Fruit fly (Drosophila melanogaster) whole organism, embryonic: ENCODE measurements around the gene CG7458.

Experiments
- Asciz ChIP-seq: fragments of 200-800 bp; sonication (Bioruptor generic); optimal IDR thresholded peaks from 2 replicates; lab custom pipeline; 2017; ENCODE audit warnings: missing biosample characterization, mild to moderate bottlenecking, missing genetic modification characterization, missing genetic modification reagents
- CG10979 ChIP-seq: fragments of 200-800 bp; sonication (Bioruptor generic); optimal IDR thresholded peaks from 2 replicates; lab custom pipeline; 2018; ENCODE audit warnings: missing biosample characterization, mild to moderate bottlenecking, missing genetic modification characterization, moderate library complexity
- CG11504 ChIP-seq: fragments of 200-800 bp; sonication (Bioruptor generic); optimal IDR thresholded peaks from 3 replicates; lab custom pipeline; 2019; ENCODE audit warnings: missing biosample characterization, mild to moderate bottlenecking, missing genetic modification characterization, moderate library complexity
- CG12155 ChIP-seq: fragments of 200-800 bp; sonication (Bioruptor generic); optimal IDR thresholded peaks from 3 replicates; lab custom pipeline; 2016; ENCODE audit warnings: missing biosample characterization, missing genetic modification characterization
- CG12219 ChIP-seq: fragments of 200-800 bp; sonication (Bioruptor generic); optimal IDR thresholded peaks from 3 replicates; lab custom pipeline; 2018; ENCODE audit warnings: missing biosample characterization, mild to moderate bottlenecking, missing genetic modification characterization
- CG13424 ChIP-seq: fragments of 200-800 bp; sonication (Bioruptor generic); optimal IDR thresholded peaks from 2 replicates; lab custom pipeline; 2019; ENCODE audit warnings: missing biosample characterization, mild to moderate bottlenecking, missing genetic modification characterization, moderate library complexity
- CG14014 ChIP-seq: fragments of 200-800 bp; sonication (Bioruptor generic); IDR thresholded peaks from 2 replicates; pipeline ENCODE4 v1.3.6; 2022; ENCODE audit warnings: missing biosample characterization, missing genetic modification characterization
- CG1602 ChIP-seq: fragments of 200-800 bp; sonication (Bioruptor generic); optimal IDR thresholded peaks from 3 replicates; lab custom pipeline; 2016; ENCODE audit warnings: missing biosample characterization, missing genetic modification characterization
- CG16779 ChIP-seq: fragments of 200-800 bp; sonication (Bioruptor generic); IDR thresholded peaks from 2 replicates; pipeline ENCODE4 v1.3.6; 2022; ENCODE audit warnings: missing biosample characterization, missing genetic modification characterization
- CG2129 ChIP-seq: fragments of 200-800 bp; sonication (Bioruptor generic); IDR thresholded peaks from 2 replicates; pipeline ENCODE4 v1.3.6; 2022; ENCODE audit warnings: missing biosample characterization, missing genetic modification characterization; ENCODE audit not compliant: partially characterized antibody
- CG2199 ChIP-seq: fragments of 200-800 bp; sonication (Bioruptor generic); IDR thresholded peaks from 3 replicates; pipeline ENCODE4 v1.3.6; 2022; ENCODE audit warnings: missing biosample characterization, missing genetic modification characterization
- CG31388 ChIP-seq: fragments of 200-800 bp; sonication (Bioruptor generic); optimal IDR thresholded peaks from 2 replicates; lab custom pipeline; 2016; ENCODE audit warnings: missing biosample characterization, missing genetic modification characterization
- CG33557 ChIP-seq: fragments of 200-800 bp; sonication (Bioruptor generic); optimal IDR thresholded peaks from 2 replicates; lab custom pipeline; 2019; ENCODE audit warnings: missing biosample characterization, mild to moderate bottlenecking, missing genetic modification characterization, moderate library complexity
- CG4730 ChIP-seq: fragments of 200-800 bp; sonication (Bioruptor generic); IDR thresholded peaks from 2 replicates; pipeline ENCODE4 v1.3.6; 2022; ENCODE audit warnings: missing biosample characterization, missing genetic modification characterization
- CG5245 ChIP-seq: fragments of 200-800 bp; sonication (Bioruptor generic); optimal IDR thresholded peaks from 3 replicates; lab custom pipeline; 2016; ENCODE audit warnings: missing biosample characterization, missing genetic modification characterization
- CG5953 ChIP-seq: fragments of 200-800 bp; sonication (Bioruptor generic); IDR thresholded peaks from 2 replicates; pipeline ENCODE4 v1.3.6; 2022; ENCODE audit warnings: missing biosample characterization, missing genetic modification characterization
- CG6689 ChIP-seq: fragments of 200-800 bp; sonication (Bioruptor generic); IDR thresholded peaks from 2 replicates; pipeline ENCODE4 v1.3.6; 2022; ENCODE audit warnings: missing biosample characterization, missing genetic modification characterization
- CG6854 ChIP-seq: fragments of 200-800 bp; sonication (Bioruptor generic); optimal IDR thresholded peaks from 3 replicates; lab custom pipeline; 2017; ENCODE audit warnings: missing biosample characterization, mild to moderate bottlenecking, missing genetic modification characterization
- CG7271 ChIP-seq: fragments of 200-800 bp; sonication (Bioruptor generic); optimal IDR thresholded peaks from 2 replicates; lab custom pipeline; 2018; ENCODE audit warnings: missing biosample characterization, mild to moderate bottlenecking, missing genetic modification characterization, moderate library complexity
- CG7987 ChIP-seq: fragments of 200-800 bp; sonication (Bioruptor generic); optimal IDR thresholded peaks from 2 replicates; lab custom pipeline; 2018; ENCODE audit warnings: missing biosample characterization, mild to moderate bottlenecking, missing genetic modification characterization, moderate library complexity
- CG9932 ChIP-seq: fragments of 200-800 bp; sonication (Bioruptor generic); IDR thresholded peaks from 2 replicates; pipeline ENCODE4 v1.3.6; 2022; ENCODE audit warnings: missing biosample characterization, missing genetic modification characterization
- Dbx ChIP-seq: fragments of 200-800 bp; sonication (Bioruptor generic); IDR thresholded peaks from 3 replicates; pipeline ENCODE4 v1.3.6; 2022; ENCODE audit warnings: missing biosample characterization, missing genetic modification characterization
- Fer2 ChIP-seq: fragments of 200-800 bp; sonication (Bioruptor generic); optimal IDR thresholded peaks from 2 replicates; lab custom pipeline; 2018; ENCODE audit warnings: missing biosample characterization, mild to moderate bottlenecking, missing genetic modification characterization, moderate library complexity
- H2.0 ChIP-seq: fragments of 200-800 bp; sonication (Bioruptor generic); IDR thresholded peaks from 2 replicates; pipeline ENCODE4 v1.3.6; 2022; ENCODE audit warnings: missing biosample characterization, missing genetic modification characterization
- HLH54F ChIP-seq: fragments of 200-800 bp; sonication (Bioruptor generic); optimal IDR thresholded peaks from 3 replicates; lab custom pipeline; 2016; ENCODE audit warnings: missing biosample characterization, missing genetic modification characterization
- Hey ChIP-seq: fragments of 200-800 bp; sonication (Bioruptor generic); optimal IDR thresholded peaks from 3 replicates; lab custom pipeline; 2018; ENCODE audit warnings: missing biosample characterization, mild to moderate bottlenecking, missing genetic modification characterization
- HmgD ChIP-seq: fragments of 200-800 bp; sonication (Bioruptor generic); optimal IDR thresholded peaks from 3 replicates; lab custom pipeline; 2016; ENCODE audit warnings: missing biosample characterization, missing genetic modification characterization
- Hr78 ChIP-seq, 2 experiments: fragments of 200-800 bp in 1 of 2; fragments of >200 bp in 1 of 2; sonication (Bioruptor generic) in 1 of 2; optimal IDR thresholded peaks; 2 replicates each; lab custom pipeline; 2017 to 2019; ENCODE audit warnings: missing biosample characterization in 2 of 2, missing genetic modification characterization in 2 of 2, mild to moderate bottlenecking in 1 of 2, moderate library complexity in 1 of 2
- MTF-1 ChIP-seq: fragments of 200-800 bp; sonication (Bioruptor generic); optimal IDR thresholded peaks from 2 replicates; lab custom pipeline; 2018; ENCODE audit warnings: missing biosample characterization, mild to moderate bottlenecking, missing genetic modification characterization, borderline replicate concordance
- Mes4 ChIP-seq: fragments of 200-800 bp; sonication (Bioruptor generic); optimal IDR thresholded peaks from 2 replicates; lab custom pipeline; 2016; ENCODE audit warnings: missing biosample characterization, missing genetic modification characterization
- Rx ChIP-seq: fragments of 200-800 bp; sonication (Bioruptor generic); IDR thresholded peaks from 2 replicates; pipeline ENCODE4 v1.3.6; 2022; ENCODE audit warnings: missing biosample characterization, missing genetic modification characterization
- Six4 ChIP-seq: fragments of 200-800 bp; sonication (Bioruptor generic); optimal IDR thresholded peaks from 2 replicates; lab custom pipeline; 2016; ENCODE audit warnings: missing biosample characterization, missing genetic modification characterization
- Spps ChIP-seq: fragments of 200-800 bp; sonication (Bioruptor generic); optimal IDR thresholded peaks from 2 replicates; lab custom pipeline; 2018; ENCODE audit warnings: missing biosample characterization, mild to moderate bottlenecking, missing genetic modification characterization
- ap ChIP-seq: fragments of 200-800 bp; sonication (Bioruptor generic); IDR thresholded peaks from 2 replicates; pipeline ENCODE4 v1.3.6; 2022; ENCODE audit warnings: missing biosample characterization, missing genetic modification characterization
- bsh ChIP-seq, 2 experiments: fragments of 200-800 bp; sonication (Bioruptor generic); optimal IDR thresholded peaks; 2 replicates each; lab custom pipeline; 2017 to 2018; ENCODE audit warnings: mild to moderate bottlenecking in 2 of 2, missing biosample characterization in 2 of 2, missing genetic modification characterization in 2 of 2, moderate library complexity in 1 of 2
- cad ChIP-seq: fragments of >200 bp; optimal IDR thresholded peaks from 2 replicates; lab custom pipeline; 2017; ENCODE audit warnings: missing biosample characterization, missing genetic modification characterization
- crol ChIP-seq: fragments of 200-800 bp; sonication (Bioruptor generic); IDR thresholded peaks from 2 replicates; pipeline ENCODE4 v1.3.6; 2022; ENCODE audit warnings: missing biosample characterization, missing genetic modification characterization
- dan ChIP-seq: fragments of 200-800 bp; sonication (Bioruptor generic); IDR thresholded peaks from 2 replicates; pipeline ENCODE4 v1.3.6; 2022; ENCODE audit warnings: missing biosample characterization, missing genetic modification characterization
- dmrt11E ChIP-seq: fragments of 200-800 bp; sonication (Bioruptor generic); optimal IDR thresholded peaks from 3 replicates; lab custom pipeline; 2018; ENCODE audit warnings: missing biosample characterization, mild to moderate bottlenecking, missing genetic modification characterization, moderate library complexity
- gem ChIP-seq: fragments of 200-800 bp; sonication (Bioruptor generic); optimal IDR thresholded peaks from 2 replicates; lab custom pipeline; 2019; ENCODE audit warnings: missing biosample characterization, mild to moderate bottlenecking, missing genetic modification characterization, moderate library complexity
- gsb-n ChIP-seq: fragments of 200-800 bp; sonication (Bioruptor generic); optimal IDR thresholded peaks from 3 replicates; lab custom pipeline; 2018; ENCODE audit warnings: missing biosample characterization, mild to moderate bottlenecking, missing genetic modification characterization
- lilli ChIP-seq: fragments of 200-800 bp; sonication (Bioruptor generic); optimal IDR thresholded peaks from 3 replicates; lab custom pipeline; 2016; ENCODE audit warnings: missing biosample characterization, missing genetic modification characterization
- nau ChIP-seq: fragments of 200-800 bp; sonication (Bioruptor generic); optimal IDR thresholded peaks from 3 replicates; lab custom pipeline; 2017; ENCODE audit warnings: missing biosample characterization, mild to moderate bottlenecking, missing genetic modification characterization, missing genetic modification reagents
- odd ChIP-seq: fragments of 200-800 bp; sonication (Bioruptor generic); optimal IDR thresholded peaks from 2 replicates; lab custom pipeline; 2017; ENCODE audit warnings: missing biosample characterization, mild to moderate bottlenecking, missing genetic modification characterization
- otp ChIP-seq: fragments of 200-800 bp; sonication (Bioruptor generic); IDR thresholded peaks from 3 replicates; pipeline ENCODE4, ENCODE4 v1.3.6; 2022; ENCODE audit warnings: missing biosample characterization, missing genetic modification characterization
- repo ChIP-seq: fragments of 200-800 bp; sonication (Bioruptor generic); optimal IDR thresholded peaks from 2 replicates; lab custom pipeline; 2016; ENCODE audit warnings: missing biosample characterization, missing genetic modification characterization
- run ChIP-seq: fragments of 200-800 bp; sonication (Bioruptor generic); optimal IDR thresholded peaks from 3 replicates; lab custom pipeline; 2018; ENCODE audit warnings: missing biosample characterization, mild to moderate bottlenecking, missing genetic modification characterization
- so ChIP-seq: fragments of 200-800 bp; sonication (Bioruptor generic); IDR thresholded peaks from 3 replicates; pipeline ENCODE4 v1.3.6; 2022; ENCODE audit warnings: missing biosample characterization, missing genetic modification characterization
- sr ChIP-seq: fragments of 200-800 bp; sonication (Bioruptor generic); IDR thresholded peaks from 3 replicates; pipeline ENCODE4 v1.3.6; 2022; ENCODE audit warnings: missing biosample characterization, missing genetic modification characterization
- wek ChIP-seq: fragments of 200-800 bp; sonication (Bioruptor generic); optimal IDR thresholded peaks from 3 replicates; lab custom pipeline; 2018; ENCODE audit warnings: missing biosample characterization, mild to moderate bottlenecking, missing genetic modification characterization, moderate library complexity

Gene CG7458

dm6 chr3L:21961892-21962518 is 7.1 kb downstream of the CG7458 start, which contains the start of gene Chs2 (continued):
- peak; percentile 20 for TF ChIP-seq Spps
- TF ChIP-seq CG7987: peak; percentile 40
- peak; percentile 30 for TF ChIP-seq MTF-1 (GFP tag; lab: Kevin White, UChicago)
- no peak for TF ChIP-seq CG6854 (GFP tag; lab: Kevin White, UChicago)
- no peak for TF ChIP-seq Six4 (GFP tag; lab: Kevin White, UChicago)
- peak; percentile 85 for TF ChIP-seq dmrt11E (tag; lab: Kevin White, UChicago)
- TF ChIP-seq Hey: no peak
- no peak for TF ChIP-seq CG2129
- TF ChIP-seq CG33557 (GFP tag; lab: Kevin White, UChicago): peak; percentile 80
- no peak for TF ChIP-seq CG5245 (GFP tag; lab: Kevin White, UChicago)
- TF ChIP-seq HLH54F (GFP tag; lab: Kevin White, UChicago): no peak
- peak; percentile 58 for TF ChIP-seq gem
- TF ChIP-seq gsb-n (tag; lab: Kevin White, UChicago): peak; percentile 65
- TF ChIP-seq CG13424 (tag; lab: Kevin White, UChicago): peak; percentile 7
- TF ChIP-seq crol (GFP tag; lab: Robert Waterston, UW): no peak
- TF ChIP-seq ap (GFP tag; lab: Robert Waterston, UW): no peak
- peak; percentile 45 for TF ChIP-seq CG10979
- TF ChIP-seq CG12219 (GFP tag; lab: Kevin White, UChicago): peak; percentile 14
- TF ChIP-seq Fer2 (tag; lab: Kevin White, UChicago): no peak
- no peak for TF ChIP-seq CG12155 (GFP tag; lab: Kevin White, UChicago)
- TF ChIP-seq CG4730 (GFP tag; lab: Robert Waterston, UW): no peak
- TF ChIP-seq CG6689 (GFP tag; lab: Robert Waterston, UW): no peak
- no peak for TF ChIP-seq Mes4
- TF ChIP-seq Dbx (GFP tag; lab: Robert Waterston, UW): no peak
- no peak for TF ChIP-seq CG5953
- no peak for TF ChIP-seq H2.0 (GFP tag; lab: Robert Waterston, UW)
- peak; percentile 55 for TF ChIP-seq run (tag; lab: Kevin White, UChicago)
- peak; percentile 55 for TF ChIP-seq Asciz (GFP tag; lab: Kevin White, UChicago)
- no peak for TF ChIP-seq CG16779 (GFP tag; lab: Robert Waterston, UW)
- 0 out of 3 replicates have a peak, but pooled peaks have one; percentile 22 for TF ChIP-seq CG2199 (GFP tag; lab: Robert Waterston, UW)
- TF ChIP-seq repo: no peak
- TF ChIP-seq CG7271 (tag; lab: Kevin White, UChicago): peak; percentile 0
- no peak for TF ChIP-seq nau
- TF ChIP-seq CG1602 (GFP tag; lab: Kevin White, UChicago): no peak
- TF ChIP-seq Hr78 (GFP tag; optimal IDR thresholded peaks at IDR 0.05; lab: Kevin White, UChicago): peak in 1 of 2 experiments; percentile 70
- no peak for TF ChIP-seq HmgD (GFP tag; lab: Kevin White, UChicago)
- no peak for TF ChIP-seq lilli
- TF ChIP-seq bsh (GFP tag; optimal IDR thresholded peaks at IDR 0.05; lab: Kevin White, UChicago): peak in 1 of 2 experiments; percentile 34
- TF ChIP-seq odd (GFP tag; lab: Kevin White, UChicago): peak; percentile 23
- TF ChIP-seq dan (GFP tag; lab: Robert Waterston, UW): no peak
- no peak for TF ChIP-seq CG14014
- no peak for TF ChIP-seq CG11504
- TF ChIP-seq CG9932: no peak
- no peak for TF ChIP-seq sr (GFP tag; lab: Robert Waterston, UW)
- no peak for TF ChIP-seq Rx (GFP tag; lab: Robert Waterston, UW)
- no peak for TF ChIP-seq so (GFP tag; lab: Robert Waterston, UW)
- no peak for TF ChIP-seq cad (GFP tag; lab: Kevin White, UChicago)
- no peak for TF ChIP-seq otp (GFP tag; lab: Robert Waterston, UW)
- no peak for TF ChIP-seq CG31388
- peak; percentile 19 for TF ChIP-seq wek (GFP tag; lab: Kevin White, UChicago)
